Fruit fly (Drosophila melanogaster): ENCODE results near the gene Wdr82.

Gene Wdr82

dm6 chr2L:8424662-8425208 lies 50.5 kb downstream of the Wdr82 start:
- TF ChIP-seq CG17801 (GFP tag; optimal IDR thresholded peaks at IDR 0.05; ENCODE audit: partially characterized antibody) = no peak
